Worm (Caenorhabditis elegans) whole organism, L1 larva: ENCODE data around the gene nhr-205.

Experiments used
- C04F5.9 ChIP-seq: sonication (generic microtip); optimal IDR thresholded peaks from 2 replicates; lab custom pipeline; 2016; ENCODE audit warnings: missing genetic modification characterization, missing compliant biosample characterization
- C16A3.4 ChIP-seq: fragments of 150-350 bp; optimal IDR thresholded peaks from 2 replicates; lab custom pipeline; 2014; ENCODE audit warnings: missing biosample characterization, missing genetic modification characterization
- aly-2 ChIP-seq: fragments of 150-350 bp; optimal IDR thresholded peaks from 2 replicates; lab custom pipeline; 2014; ENCODE audit warnings: missing biosample characterization, missing genetic modification characterization
- ama-1 ChIP-seq: fragments of 150-350 bp; optimal IDR thresholded peaks from 2 replicates; lab custom pipeline; 2014
- blmp-1 ChIP-seq: fragments of 150-350 bp; optimal IDR thresholded peaks from 2 replicates; lab custom pipeline; 2014; ENCODE audit warnings: missing biosample characterization, missing genetic modification characterization
- ceh-82 ChIP-seq, 3 experiments: fragments of 150-350 bp in 1 of 3; sonication (generic microtip) in 2 of 3; optimal IDR thresholded peaks; 2 replicates each; lab custom pipeline; 2014 to 2017; ENCODE audit warnings: missing biosample characterization in 3 of 3, missing genetic modification characterization in 3 of 3
- efl-1 ChIP-seq, 4 experiments: fragments of 150-350 bp; optimal IDR thresholded peaks in 3 of 4; peaks in 1 of 4; 1 replicate in 1 of 4; 2 replicates in 3 of 4; lab custom pipeline; 2014; ENCODE audit warnings: missing biosample characterization in 2 of 4, missing genetic modification characterization in 2 of 4, missing genetic modification reagents in 2 of 4
- egl-27 ChIP-seq, 2 experiments: fragments of 150-350 bp in 1 of 2; sonication (generic microtip); optimal IDR thresholded peaks; 3 replicates each; lab custom pipeline; 2017 to 2018; ENCODE audit warnings: missing biosample characterization in 2 of 2, missing genetic modification characterization in 2 of 2, missing genetic modification reagents in 2 of 2
- elt-3 ChIP-seq, 6 experiments: fragments of 150-350 bp in 1 of 6; sonication (generic microtip); optimal IDR thresholded peaks; 2 replicates each; lab custom pipeline; 2017 to 2018; ENCODE audit warnings: missing biosample characterization in 6 of 6, missing genetic modification characterization in 6 of 6, inconsistent platforms in 1 of 6
- fkh-10 ChIP-seq: sonication (generic microtip); optimal IDR thresholded peaks from 2 replicates; lab custom pipeline; 2017; ENCODE audit warnings: missing biosample characterization, missing genetic modification reagents, missing genetic modification characterization
- fkh-4 ChIP-seq: sonication (generic microtip); optimal IDR thresholded peaks from 2 replicates; lab custom pipeline; 2016; ENCODE audit warnings: missing compliant biosample characterization, missing genetic modification characterization, borderline replicate concordance
- fkh-8 ChIP-seq: sonication (generic microtip); optimal IDR thresholded peaks from 2 replicates; lab custom pipeline; 2016; ENCODE audit warnings: mild to moderate bottlenecking, missing genetic modification characterization, missing compliant biosample characterization
- hlh-17 ChIP-seq: fragments of 200-800 bp; sonication (Bioruptor generic); optimal IDR thresholded peaks from 2 replicates; lab custom pipeline; 2018; ENCODE audit warnings: missing genetic modification characterization, mild to moderate bottlenecking, missing compliant biosample characterization, moderate library complexity, borderline replicate concordance
- isw-1 ChIP-seq: fragments of 200-800 bp; sonication (Bioruptor generic); IDR thresholded peaks from 2 replicates; pipeline ENCODE4 v1.3.6; 2022; ENCODE audit warnings: missing genetic modification characterization, missing compliant biosample characterization
- lin-14 ChIP-seq: fragments of 200-800 bp; sonication (Bioruptor generic); optimal IDR thresholded peaks from 2 replicates; lab custom pipeline; 2018; ENCODE audit warnings: mild to moderate bottlenecking, missing genetic modification characterization, moderate library complexity, missing compliant biosample characterization
- lin-15B ChIP-seq: fragments of 150-350 bp; sonication (generic microtip); optimal IDR thresholded peaks from 3 replicates; lab custom pipeline; 2014; ENCODE audit warnings: missing biosample characterization, missing genetic modification characterization
- lin-35 ChIP-seq, 2 experiments: fragments of 150-350 bp; optimal IDR thresholded peaks; 2 replicates each; lab custom pipeline; 2014; ENCODE audit warnings: missing biosample characterization in 2 of 2, missing genetic modification characterization in 2 of 2, missing genetic modification reagents in 2 of 2
- lin-39 ChIP-seq: fragments of 150-350 bp; optimal IDR thresholded peaks from 2 replicates; lab custom pipeline; 2014; ENCODE audit warnings: missing biosample characterization, missing genetic modification reagents, missing genetic modification characterization
- lsy-2 ChIP-seq, 2 experiments: fragments of 150-350 bp; optimal IDR thresholded peaks; 2 replicates each; lab custom pipeline; 2014; ENCODE audit warnings: missing biosample characterization in 2 of 2, missing genetic modification characterization in 2 of 2
- mab-9 ChIP-seq: fragments of 200-800 bp; sonication (Bioruptor generic); IDR thresholded peaks from 2 replicates; pipeline ENCODE4 v1.3.6; 2022; ENCODE audit warnings: missing genetic modification reagents, missing genetic modification characterization, missing compliant biosample characterization
- mdl-1 ChIP-seq, 2 experiments: fragments of 150-350 bp; optimal IDR thresholded peaks; 2 replicates each; lab custom pipeline; 2014 to 2017; ENCODE audit warnings: missing biosample characterization in 2 of 2, missing genetic modification characterization in 2 of 2, inconsistent platforms in 1 of 2
- mef-2 ChIP-seq: fragments of 150-350 bp; optimal IDR thresholded peaks from 2 replicates; lab custom pipeline; 2014; ENCODE audit warnings: missing biosample characterization, missing genetic modification characterization
- mep-1 ChIP-seq: fragments of 150-350 bp; optimal IDR thresholded peaks from 2 replicates; lab custom pipeline; 2014; ENCODE audit warnings: missing biosample characterization, missing genetic modification characterization
- nhr-20 ChIP-seq: sonication (generic microtip); optimal IDR thresholded peaks from 2 replicates; lab custom pipeline; 2016; ENCODE audit warnings: mild to moderate bottlenecking, missing genetic modification characterization, missing compliant biosample characterization
- nhr-47 ChIP-seq: sonication (generic microtip); optimal IDR thresholded peaks from 2 replicates; lab custom pipeline; 2016; ENCODE audit warnings: mild to moderate bottlenecking, missing genetic modification characterization, moderate library complexity, missing compliant biosample characterization
- nhr-71 ChIP-seq: sonication (generic microtip); optimal IDR thresholded peaks from 2 replicates; lab custom pipeline; 2016; ENCODE audit warnings: mild to moderate bottlenecking, missing genetic modification characterization, moderate library complexity, missing compliant biosample characterization
- nhr-76 ChIP-seq: sonication (generic microtip); optimal IDR thresholded peaks from 2 replicates; lab custom pipeline; 2017; ENCODE audit warnings: missing biosample characterization, missing genetic modification characterization
- nhr-77 ChIP-seq: fragments of 150-350 bp; optimal IDR thresholded peaks from 2 replicates; lab custom pipeline; 2014; ENCODE audit warnings: missing biosample characterization, missing genetic modification characterization
- nhr-84 ChIP-seq: sonication (generic microtip); optimal IDR thresholded peaks from 2 replicates; lab custom pipeline; 2017; ENCODE audit warnings: missing biosample characterization, missing genetic modification characterization
- nhr-85 ChIP-seq: sonication (generic microtip); peaks from one replicate; lab custom pipeline; 2016; ENCODE audit warnings: missing genetic modification characterization, inconsistent platforms, missing compliant biosample characterization
- nhr-90 ChIP-seq: sonication (generic microtip); optimal IDR thresholded peaks from 2 replicates; lab custom pipeline; 2016; ENCODE audit warnings: mild to moderate bottlenecking, missing genetic modification characterization, missing compliant biosample characterization; ENCODE audit not compliant: poor library complexity
- pqm-1 ChIP-seq: sonication (generic microtip); optimal IDR thresholded peaks from 3 replicates; lab custom pipeline; 2017; ENCODE audit warnings: missing biosample characterization, missing genetic modification characterization
- rnt-1 ChIP-seq: sonication (generic microtip); optimal IDR thresholded peaks from 2 replicates; lab custom pipeline; 2016; ENCODE audit warnings: mild to moderate bottlenecking, missing genetic modification characterization, moderate library complexity, missing compliant biosample characterization
- skn-1 ChIP-seq: fragments of 150-350 bp; optimal IDR thresholded peaks from 2 replicates; lab custom pipeline; 2014; ENCODE audit warnings: missing biosample characterization, missing genetic modification characterization
- snu-23 ChIP-seq: sonication (generic microtip); optimal IDR thresholded peaks from 2 replicates; lab custom pipeline; 2016; ENCODE audit warnings: missing genetic modification characterization, missing compliant biosample characterization
- sup-37 ChIP-seq: fragments of 200-800 bp; sonication (Bioruptor generic); optimal IDR thresholded peaks from 2 replicates; lab custom pipeline; 2018; ENCODE audit warnings: mild to moderate bottlenecking, missing genetic modification characterization, missing compliant biosample characterization
- swsn-7 ChIP-seq: sonication (generic microtip); optimal IDR thresholded peaks from 2 replicates; lab custom pipeline; 2016; ENCODE audit warnings: missing genetic modification characterization, missing compliant biosample characterization
- unc-30 ChIP-seq: sonication (generic microtip); optimal IDR thresholded peaks from 2 replicates; lab custom pipeline; 2017; ENCODE audit warnings: missing biosample characterization, missing genetic modification characterization
- xbp-1 ChIP-seq: sonication (generic microtip); optimal IDR thresholded peaks from 2 replicates; lab custom pipeline; 2016; ENCODE audit warnings: missing genetic modification characterization, missing compliant biosample characterization
- zip-4 ChIP-seq: fragments of 200-800 bp; sonication (Bioruptor generic); optimal IDR thresholded peaks from 2 replicates; lab custom pipeline; 2018; ENCODE audit warnings: mild to moderate bottlenecking, missing genetic modification characterization, moderate library complexity, missing compliant biosample characterization

nhr-205 gene

ce11 chrV:10042254-10042653 is 39.3 kb downstream of the nhr-205 start (continued):
- TF ChIP-seq elt-3 (tag; optimal IDR thresholded peaks at IDR 0.05; lab: Kevin White, UChicago), result no peak
- peak; percentile 90 for TF ChIP-seq rnt-1
- TF ChIP-seq nhr-84, result no peak
- TF ChIP-seq ama-1 (lab: Kevin White, UChicago), result peak; percentile 12
- TF ChIP-seq efl-1 (optimal IDR thresholded peaks at IDR 0.05; lab: Kevin White, UChicago), result peak; percentile 71 to 85
- peak; percentile 21 to 92 for TF ChIP-seq efl-1 (GFP tag; optimal IDR thresholded peaks at IDR 0.05 in 1 of 2; lab: Kevin White, UChicago)
- TF ChIP-seq zip-4 (GFP tag; lab: Kevin White, UChicago), result no peak
- no peak for TF ChIP-seq nhr-90 (tag; lab: Kevin White, UChicago)
- TF ChIP-seq C04F5.9 (tag; lab: Kevin White, UChicago), result no peak
- TF ChIP-seq pqm-1, result no peak
- no peak for TF ChIP-seq mef-2 (tag; lab: Kevin White, UChicago)
- TF ChIP-seq nhr-76 (tag; lab: Kevin White, UChicago), result no peak
- TF ChIP-seq, all 84 proteins: peak for 41

- TF ChIP-seq isw-1 (GFP tag; lab: Robert Waterston, UW) (peak; percentile 8; the same call in 1 of the 2 replicates), efl-1 (optimal IDR thresholded peaks at IDR 0.05; lab: Kevin White, UChicago) (peak; percentile 1 to 2), efl-1 (GFP tag; optimal IDR thresholded peaks at IDR 0.05 in 1 of 2; lab: Kevin White, UChicago) (no peak), xbp-1 (tag; lab: Kevin White, UChicago) (no peak), unc-30 (tag; lab: Kevin White, UChicago) (no peak), fkh-10 (GFP tag; lab: Kevin White, UChicago) (no peak), lin-15B (no peak), nhr-20 (tag; lab: Kevin White, UChicago) (peak; percentile 3), nhr-71 (tag; lab: Kevin White, UChicago) (peak; percentile 34), sup-37 (no peak), skn-1 (tag; lab: Kevin White, UChicago) (no peak), egl-27 (tag; optimal IDR thresholded peaks at IDR 0.05; lab: Kevin White, UChicago) (no peak), lin-39 (tag; lab: Kevin White, UChicago) (no peak), lsy-2 (tag; optimal IDR thresholded peaks at IDR 0.05; lab: Kevin White, UChicago) (peak; percentile 33 to 54), lin-35 (GFP tag; optimal IDR thresholded peaks at IDR 0.05; lab: Kevin White, UChicago) (peak in 1 of 2 experiments; percentile 4), pqm-1 (no peak), nhr-47 (tag; lab: Kevin White, UChicago) (peak; percentile 25), rnt-1 (no peak), mdl-1 (tag; optimal IDR thresholded peaks at IDR 0.05; lab: Kevin White, UChicago) (no peak), aly-2 (tag; lab: Kevin White, UChicago) (no peak), swsn-7 (tag; lab: Kevin White, UChicago) (peak; percentile 22), mef-2 (tag; lab: Kevin White, UChicago) (no peak), snu-23 (GFP tag; lab: Kevin White, UChicago) (peak; percentile 31), nhr-85 (tag; lab: Kevin White, UChicago) (no peak), C04F5.9 (tag; lab: Kevin White, UChicago) (no peak), hlh-17 (GFP tag; lab: Kevin White, UChicago) (no peak), lin-14 (peak; percentile 68), nhr-77 (tag; lab: Kevin White, UChicago) (no peak), fkh-4 (tag; lab: Kevin White, UChicago) (no peak), mep-1 (peak; percentile 21), blmp-1 (peak; percentile 3), fkh-8 (tag; lab: Kevin White, UChicago) (peak; percentile 47), ceh-82 (tag; optimal IDR thresholded peaks at IDR 0.05; lab: Kevin White, UChicago) (peak in 1 of 3 experiments; percentile 50), ama-1 (lab: Kevin White, UChicago) (no peak), zip-4 (GFP tag; lab: Kevin White, UChicago) (no peak), nhr-90 (tag; lab: Kevin White, UChicago) (no peak), mab-9 (GFP tag; lab: Robert Waterston, UW) (no peak), C16A3.4 (tag; lab: Kevin White, UChicago) (no peak)
Measured at ce11 chrV:10041484-10041883, 40.1 kb downstream of the nhr-205 start.
